Worm (Caenorhabditis elegans): ENCODE data around the gene daf-22.

ce11 chrII:12460602-12461453, 35.3 kb upstream of the daf-22 start, which contains the start of gene tag-280:
- TF ChIP-seq elt-3 (tag; optimal IDR thresholded peaks at IDR 0.05): no peak
- no peak for TF ChIP-seq nhr-76 (tag; optimal IDR thresholded peaks at IDR 0.05)
- no peak for TF ChIP-seq nhr-43 (tag; optimal IDR thresholded peaks at IDR 0.05; ENCODE audit: poor library complexity, severe bottlenecking)
- TF ChIP-seq unc-62 (GFP tag; optimal IDR thresholded peaks at IDR 0.05): no peak
- no peak for TF ChIP-seq unc-39 (tag; optimal IDR thresholded peaks at IDR 0.05)
- no peak for TF ChIP-seq mdl-1 (tag; optimal IDR thresholded peaks at IDR 0.05)
- no peak for TF ChIP-seq nhr-25 (tag; optimal IDR thresholded peaks at IDR 0.05)
- TF ChIP-seq zag-1 (tag; optimal IDR thresholded peaks at IDR 0.05): no peak
